Fruit fly (Drosophila melanogaster) whole organism, adult: ENCODE measurements around the gene kibra.

Source experiments
- CG11617 ChIP-seq: fragments of 200-800 bp; sonication (Bioruptor generic); optimal IDR thresholded peaks from 2 replicates; lab custom pipeline; 2017; ENCODE audit warnings: mild to moderate bottlenecking, missing biosample characterization, missing genetic modification reagents, missing genetic modification characterization
- CG12768 ChIP-seq: fragments of 200-800 bp; sonication (Bioruptor generic); optimal IDR thresholded peaks from 2 replicates; lab custom pipeline; 2017; ENCODE audit warnings: missing biosample characterization, missing genetic modification characterization, mild to moderate bottlenecking, moderate library complexity, missing genetic modification reagents
- CG1620 ChIP-seq: fragments of 200-800 bp; sonication (Bioruptor generic); optimal IDR thresholded peaks from 2 replicates; lab custom pipeline; 2016; ENCODE audit warnings: missing biosample characterization, missing genetic modification characterization
- CG5204 ChIP-seq: fragments of 200-800 bp; sonication (Bioruptor generic); optimal IDR thresholded peaks from 2 replicates; lab custom pipeline; 2016; ENCODE audit warnings: missing biosample characterization, missing genetic modification characterization
- Hr96 ChIP-seq: fragments of 200-800 bp; sonication (Bioruptor generic); optimal IDR thresholded peaks from 2 replicates; lab custom pipeline; 2016; ENCODE audit warnings: missing biosample characterization, missing genetic modification characterization
- Mnt ChIP-seq: fragments of 200-800 bp; sonication (Bioruptor generic); optimal IDR thresholded peaks from 2 replicates; lab custom pipeline; 2016; ENCODE audit warnings: missing biosample characterization, mild to moderate bottlenecking, missing genetic modification characterization
- bab1 ChIP-seq: fragments of 200-800 bp; sonication (Bioruptor generic); optimal IDR thresholded peaks from 3 replicates; lab custom pipeline; 2019; ENCODE audit warnings: missing biosample characterization, mild to moderate bottlenecking, missing genetic modification characterization, moderate library complexity
- cic ChIP-seq: fragments of 200-800 bp; sonication (Bioruptor generic); optimal IDR thresholded peaks from 2 replicates; lab custom pipeline; 2017; ENCODE audit warnings: missing biosample characterization, mild to moderate bottlenecking, missing genetic modification characterization, moderate library complexity
- kay ChIP-seq: fragments of 200-800 bp; sonication (Bioruptor generic); peaks from one replicate; lab custom pipeline; 2016; ENCODE audit warnings: missing biosample characterization, missing genetic modification characterization, borderline replicate concordance
- ovo ChIP-seq: fragments of 200-800 bp; sonication (Bioruptor generic); optimal IDR thresholded peaks from 2 replicates; lab custom pipeline; 2016; ENCODE audit warnings: missing biosample characterization, missing genetic modification characterization
- pad ChIP-seq: fragments of 200-800 bp; sonication (Bioruptor generic); optimal IDR thresholded peaks from 3 replicates; lab custom pipeline; 2017; ENCODE audit warnings: missing biosample characterization, missing genetic modification characterization, mild to moderate bottlenecking, moderate library complexity, missing genetic modification reagents
- toe ChIP-seq: fragments of 200-800 bp; sonication (Bioruptor generic); optimal IDR thresholded peaks from 2 replicates; lab custom pipeline; 2016; ENCODE audit warnings: missing biosample characterization, missing genetic modification characterization

dm6 chr3R:14761060-14761459 is 37.0 kb upstream of the kibra start:
- TF ChIP-seq CG12768 (GFP tag; lab: Kevin White, UChicago) (no peak), kay (no peak), Hr96 (GFP tag; lab: Kevin White, UChicago) (no peak), cic (GFP tag; lab: Kevin White, UChicago) (no peak), CG11617 (GFP tag; lab: Kevin White, UChicago) (no peak), CG1620 (GFP tag; lab: Kevin White, UChicago) (no peak), bab1 (no peak), Mnt (GFP tag; lab: Kevin White, UChicago) (no peak), toe (GFP tag; lab: Kevin White, UChicago) (no peak), pad (GFP tag; lab: Kevin White, UChicago) (no peak), CG5204 (no peak), ovo (GFP tag; lab: Kevin White, UChicago) (no peak)
